Worm (Caenorhabditis elegans) whole organism, L4/young adult: ENCODE measurements around the gene AC8.10.
"Not testable (repeated sequence)": the region's sequence is repeated elsewhere in the genome, so short reads cannot be mapped to it uniquely, and the experiment has no call there.

ENCODE experiments used
- W03F9.2 ChIP-seq: fragments of 150-350 bp; optimal IDR thresholded peaks from 2 replicates; lab custom pipeline; 2014; ENCODE audit warnings: missing biosample characterization, missing genetic modification characterization
- dao-5 ChIP-seq: sonication (generic microtip); optimal IDR thresholded peaks from 2 replicates; lab custom pipeline; 2016; ENCODE audit warnings: missing genotype, missing genetic modification characterization, moderate library complexity, missing compliant biosample characterization
- him-1 ChIP-seq: sonication (generic microtip); optimal IDR thresholded peaks from 2 replicates; lab custom pipeline; 2016; ENCODE audit warnings: missing genotype, missing genetic modification reagents, missing genetic modification characterization, missing compliant biosample characterization

AC8.10 gene

DNA sequence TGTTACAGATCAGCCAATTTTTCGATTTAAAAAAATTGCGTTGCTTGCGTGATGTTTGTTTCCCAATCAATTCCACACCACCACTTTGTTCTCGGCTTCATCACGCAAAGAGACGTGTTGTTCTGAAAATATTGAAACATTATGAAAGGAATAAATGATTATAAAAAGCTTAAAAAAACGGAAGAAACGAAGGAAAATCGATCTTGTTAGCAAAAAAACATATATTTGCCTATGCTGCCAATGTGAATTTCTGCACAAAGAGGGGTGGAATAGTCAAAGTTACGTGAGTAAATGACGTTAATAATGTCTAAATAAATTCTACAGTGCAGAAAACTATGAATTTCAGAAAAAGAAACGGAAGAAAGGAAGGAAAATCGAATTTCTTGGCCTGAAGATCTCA, at the start of gene AC8.10:
AC8.10 (minus strand) TSS at position 101 of the 400 bp plus-strand sequence.
- TF ChIP-seq him-1, W03F9.2, dao-5: not testable (repeated sequence)

DNA sequence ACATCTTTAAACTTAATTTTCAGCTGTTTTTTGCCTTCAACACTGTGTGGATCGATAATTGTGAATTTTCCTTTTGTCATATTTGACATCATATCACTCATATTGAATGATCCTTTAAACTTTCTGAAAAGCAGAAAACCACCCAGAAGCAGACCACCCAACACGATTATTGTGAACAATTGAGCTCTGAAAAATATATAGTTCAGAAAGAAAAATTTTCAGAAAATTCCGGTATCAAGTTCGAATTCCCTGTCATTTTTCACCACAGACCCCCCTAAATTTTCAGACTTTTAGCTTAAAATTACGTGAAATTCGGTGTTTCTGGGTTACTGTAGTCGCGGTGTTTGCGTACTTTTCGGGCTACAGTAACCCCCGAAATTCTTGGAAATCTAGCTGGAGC, 47.1 kb upstream of the AC8.10 start, which contains the start of gene Y47C4A.1:
Y47C4A.1 (minus strand) TSS at position 101 of the 400 bp plus-strand sequence.
- TF ChIP-seq W03F9.2, him-1, dao-5: not testable (repeated sequence)

DNA sequence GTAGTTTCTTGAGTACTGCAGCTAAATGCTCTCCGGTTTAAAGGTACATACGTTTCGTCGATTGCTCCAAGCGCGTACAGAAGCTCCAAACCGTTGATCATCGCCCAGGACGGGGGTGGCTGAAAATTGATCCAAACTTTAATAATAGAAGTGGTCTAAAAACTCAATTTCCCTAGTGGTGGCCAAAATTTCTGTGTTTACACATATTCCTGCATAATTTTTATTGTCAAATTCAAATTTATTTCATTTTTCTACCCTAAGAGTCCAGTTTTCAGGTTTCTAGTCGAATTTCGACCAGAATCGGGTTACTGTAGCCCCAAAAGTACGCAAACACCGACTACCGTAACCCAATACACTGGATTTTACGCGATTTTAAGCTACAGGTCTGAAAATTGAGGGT, 34.9 kb upstream of the AC8.10 start, which contains the start of gene Y108F1.5:
Y108F1.5 (minus strand) TSS at position 101 of the 400 bp plus-strand sequence.
- not testable (repeated sequence) for TF ChIP-seq W03F9.2, him-1, dao-5

DNA sequence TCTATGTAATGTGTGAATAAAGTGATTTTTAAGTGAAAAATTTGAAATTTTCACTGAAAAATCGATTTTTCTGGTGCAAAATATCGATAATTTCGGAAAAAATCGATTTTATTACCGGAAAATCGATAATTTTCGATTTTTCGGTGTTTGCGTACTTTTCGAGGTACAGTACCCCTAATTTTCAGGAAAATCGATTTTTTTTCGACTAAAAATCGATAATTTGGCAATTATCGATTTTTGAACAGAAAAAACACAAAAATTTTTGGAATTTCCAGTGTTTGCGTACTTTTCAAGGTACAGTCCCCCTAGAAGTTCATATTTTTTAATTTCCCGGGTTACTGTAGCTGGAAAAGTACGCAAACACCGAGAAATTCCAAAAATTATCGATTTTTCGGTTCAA, 32.5 kb upstream of the AC8.10 start:
- TF ChIP-seq W03F9.2 (no peak), dao-5 (no peak), him-1 (no peak)

DNA sequence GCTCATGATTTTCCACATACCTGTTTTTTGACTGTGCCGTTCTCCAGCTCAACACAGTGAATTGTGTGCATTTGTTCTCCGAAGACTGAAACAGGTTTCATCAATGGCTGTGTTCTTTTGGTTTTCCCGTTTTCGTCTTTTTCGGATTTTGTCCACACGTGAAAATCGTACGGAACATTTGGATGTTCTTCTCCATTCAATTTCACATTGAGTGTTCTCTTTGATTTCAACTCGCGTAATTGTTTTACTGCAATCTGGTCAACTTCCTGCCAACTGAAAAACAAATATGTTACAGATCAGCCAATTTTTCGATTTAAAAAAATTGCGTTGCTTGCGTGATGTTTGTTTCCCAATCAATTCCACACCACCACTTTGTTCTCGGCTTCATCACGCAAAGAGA, 9.6 kb downstream of the AC8.10 start, which contains the start of gene AC8.3:
AC8.3 (minus strand) TSS at position 101 of the 400 bp plus-strand sequence.
- not testable (repeated sequence) for TF ChIP-seq dao-5, him-1, W03F9.2

DNA sequence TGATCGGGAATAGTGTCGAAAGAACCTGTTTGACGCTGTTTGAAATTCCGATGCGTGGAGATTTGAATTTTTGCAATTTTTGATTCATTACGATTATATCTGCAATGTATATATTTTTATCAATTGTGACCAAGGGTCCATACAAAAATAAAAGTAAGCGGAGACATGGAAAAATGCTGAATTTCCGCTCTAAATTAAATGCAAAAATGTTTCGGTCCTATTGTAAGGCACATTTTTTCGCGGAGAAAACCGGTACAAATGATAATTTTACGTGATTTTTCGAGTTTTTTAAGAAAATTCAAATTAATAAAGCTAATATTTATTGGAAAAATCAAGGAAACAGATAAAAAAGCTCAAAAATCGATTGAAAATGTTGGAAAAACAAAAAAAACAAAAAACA, 23.5 kb downstream of the AC8.10 start, which contains the start of gene set-28:
set-28 (minus strand) TSS at position 101 of the 400 bp plus-strand sequence.
- not testable (repeated sequence) for TF ChIP-seq him-1, W03F9.2, dao-5

DNA sequence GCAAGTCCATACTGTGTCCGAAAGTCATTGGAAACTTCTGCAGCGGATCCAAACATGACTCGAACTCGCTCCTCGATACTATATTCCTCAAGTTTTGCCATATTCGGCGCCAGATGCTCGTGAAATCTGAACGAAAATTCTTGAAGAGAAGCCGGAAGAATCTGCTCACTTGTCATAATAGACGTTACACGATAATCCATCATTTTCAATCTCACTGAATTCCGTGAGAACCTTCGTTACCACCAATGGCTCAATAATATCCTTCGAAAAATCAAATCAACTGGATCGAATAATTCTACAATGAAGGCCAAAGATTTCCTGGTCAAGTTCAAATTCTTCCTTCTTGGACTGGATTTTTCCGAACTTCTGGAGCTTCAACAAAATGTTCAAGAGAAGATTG, 27.8 kb downstream of the AC8.10 start, which contains the start of gene Y73B3B.1:
Y73B3B.1 (minus strand) TSS at position 101 of the 400 bp plus-strand sequence.
- TF ChIP-seq W03F9.2, him-1, dao-5: not testable (repeated sequence)

DNA sequence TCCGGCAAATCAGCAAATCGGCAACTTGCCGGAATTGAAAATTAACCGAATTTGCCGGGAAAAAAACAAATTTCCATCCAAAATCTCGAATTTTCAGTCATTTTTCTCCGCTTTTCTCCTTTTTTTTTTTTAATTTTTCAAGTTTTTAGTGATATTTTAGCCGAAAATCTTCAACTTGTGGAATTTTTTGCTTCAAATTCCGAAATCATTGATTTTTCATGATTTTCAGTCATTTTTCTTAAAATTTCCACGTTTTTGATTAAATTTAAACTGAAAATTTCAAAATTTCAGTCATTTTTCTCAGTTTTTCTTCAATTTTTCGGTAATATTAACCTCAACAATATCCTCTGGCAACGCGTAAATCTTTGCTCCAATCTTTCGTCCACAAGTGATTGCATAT, 29.3 kb downstream of the AC8.10 start, which contains the start of gene Y73B3B.3:
Y73B3B.3 (plus strand) TSS at position 301 of the 400 bp plus-strand sequence.
- TF ChIP-seq him-1, W03F9.2, dao-5: not testable (repeated sequence)

DNA sequence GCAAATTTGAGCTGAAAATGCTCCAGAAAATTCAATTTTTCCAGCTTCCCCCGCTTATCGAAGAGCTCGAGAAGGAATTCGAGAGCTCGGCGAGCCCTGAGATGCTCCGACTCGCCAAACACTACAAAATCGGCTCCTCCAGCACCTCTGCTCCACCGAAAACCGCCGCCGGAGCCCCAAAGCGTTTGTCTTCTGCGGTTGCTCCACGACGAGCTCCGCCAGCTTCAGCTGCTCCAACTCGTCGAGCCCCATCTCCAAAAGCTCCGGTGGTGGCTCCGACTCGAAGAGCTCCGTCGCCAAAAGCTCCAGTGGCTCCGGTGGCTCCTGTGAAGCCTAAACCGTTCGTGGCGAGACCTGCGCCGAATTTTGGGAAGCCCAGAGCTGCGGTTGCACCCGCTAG, 42.6 kb downstream of the AC8.10 start:
- no peak for TF ChIP-seq W03F9.2
- TF ChIP-seq him-1 = no peak
- TF ChIP-seq dao-5 = no peak

DNA sequence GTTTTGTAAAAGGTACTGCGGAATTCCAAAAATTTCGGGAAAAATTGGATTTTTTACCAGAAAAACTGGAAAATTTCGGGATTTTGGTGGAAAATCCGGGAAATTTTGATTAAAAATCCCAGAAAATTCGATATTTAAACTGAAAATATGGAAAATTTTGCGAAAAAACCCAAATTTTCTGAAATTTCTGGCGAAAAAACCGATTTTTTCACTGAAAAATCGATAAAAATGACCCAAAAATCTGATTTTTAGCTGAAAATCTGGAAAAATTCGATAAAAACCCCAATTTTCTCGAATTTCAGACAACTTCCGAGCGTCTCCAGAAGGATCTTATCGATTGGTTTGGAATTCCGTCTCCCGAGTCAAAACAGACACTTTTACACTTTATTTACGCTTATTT, 46.4 kb downstream of the AC8.10 start, which contains the start of gene T08D2.8:
T08D2.8 (plus strand) TSS at position 301 of the 400 bp plus-strand sequence.
- TF ChIP-seq W03F9.2 = no peak
- no peak for TF ChIP-seq him-1
- no peak for TF ChIP-seq dao-5
